In genomic region chr3R:19287693-19288092, dm6 we compare ENCODE assay signal across 3 fruit fly cellular contexts.
A peak's percentile ranks its signal among the peaks of the same experiment; 100 is the strongest.
TF ChIP-seq lines count a peak whose summit lies in the region.

No protein-coding gene starts in this region.

- no peak for TF ChIP-seq CTCF in whole organism, embryonic (GFP tag; optimal IDR thresholded peaks at IDR 0.05; lab: Kevin White, UChicago)

TF ChIP-seq in whole organism, 6 proteins besides CTCF, POLR2A, EP300 and RAD21:
- TF ChIP-seq usp (GFP tag; optimal IDR thresholded peaks at IDR 0.05; lab: Kevin White, UChicago), result no peak
- peak; percentile 34 for TF ChIP-seq Dll (optimal IDR thresholded peaks at IDR 0.05; lab: Kevin White, UChicago)

TF ChIP-seq in whole organism, embryonic, 481 proteins besides CTCF, POLR2A, EP300 and RAD21:
- TF ChIP-seq ewg (GFP tag; optimal IDR thresholded peaks at IDR 0.05; lab: Kevin White, UChicago) (no peak), gfzf (GFP tag; optimal IDR thresholded peaks at IDR 0.05; lab: Kevin White, UChicago) (no peak), zfh1 (GFP tag; IDR thresholded peaks at IDR 0.05; lab: Robert Waterston, UW) (0 out of 3 replicates have a peak, but pooled peaks have one; percentile 20), CG31388 (GFP tag; optimal IDR thresholded peaks at IDR 0.05; lab: Kevin White, UChicago) (no peak), twi (tag; optimal IDR thresholded peaks at IDR 0.05; lab: Kevin White, UChicago) (no peak), CkIIα-i1 (GFP tag; IDR thresholded peaks at IDR 0.05; lab: Robert Waterston, UW) (no peak), CG16813 (GFP tag; IDR thresholded peaks at IDR 0.05; lab: Robert Waterston, UW; ENCODE audit: partially characterized antibody) (0 out of 3 replicates have a peak, but pooled peaks have one; percentile 18), CG16815 (GFP tag; optimal IDR thresholded peaks at IDR 0.05; lab: Kevin White, UChicago) (no peak), cg (GFP tag; optimal IDR thresholded peaks at IDR 0.05; lab: Kevin White, UChicago) (no peak), CG10654 (GFP tag; optimal IDR thresholded peaks at IDR 0.05; lab: Kevin White, UChicago) (no peak), E2f1 (GFP tag; IDR thresholded peaks at IDR 0.05; lab: Robert Waterston, UW) (no peak), CG12769 (tag; optimal IDR thresholded peaks at IDR 0.05; lab: Kevin White, UChicago) (no peak), CG12219 (GFP tag; optimal IDR thresholded peaks at IDR 0.05; lab: Kevin White, UChicago) (no peak), sd (tag; optimal IDR thresholded peaks at IDR 0.05; lab: Kevin White, UChicago) (no peak), sna (GFP tag; IDR thresholded peaks at IDR 0.05; lab: Robert Waterston, UW; ENCODE audit: partially characterized antibody) (no peak), caup (GFP tag; optimal IDR thresholded peaks at IDR 0.05; lab: Kevin White, UChicago; ENCODE audit: severe bottlenecking) (no peak), Gug (GFP tag; IDR thresholded peaks at IDR 0.05; lab: Robert Waterston, UW) (no peak), lab (GFP tag; optimal IDR thresholded peaks at IDR 0.05; lab: Kevin White, UChicago) (no peak), Nf-YB (GFP tag; optimal IDR thresholded peaks at IDR 0.05; lab: Kevin White, UChicago) (peak; percentile 12), MBD-R2 (GFP tag; IDR thresholded peaks at IDR 0.05; lab: Robert Waterston, UW) (no peak), HmgZ (tag; optimal IDR thresholded peaks at IDR 0.05; lab: Kevin White, UChicago) (no peak), Ets65A (GFP tag; lab: Kevin White, UChicago) (peak; percentile 78), CG7987 (GFP tag; optimal IDR thresholded peaks at IDR 0.05; lab: Kevin White, UChicago) (no peak), CG1792 (GFP tag; optimal IDR thresholded peaks at IDR 0.05; lab: Kevin White, UChicago) (no peak), CG10366 (GFP tag; IDR thresholded peaks at IDR 0.05; lab: Robert Waterston, UW) (no peak), CG17328 (GFP tag; IDR thresholded peaks at IDR 0.05; lab: Robert Waterston, UW) (no peak), grau (tag; optimal IDR thresholded peaks at IDR 0.05; lab: Kevin White, UChicago) (no peak), cad (GFP tag; optimal IDR thresholded peaks at IDR 0.05; lab: Kevin White, UChicago) (no peak), sisA (GFP tag; IDR thresholded peaks at IDR 0.05; lab: Robert Waterston, UW) (no peak), ERR (GFP tag; optimal IDR thresholded peaks at IDR 0.05; lab: Kevin White, UChicago) (no peak), CG6854 (GFP tag; optimal IDR thresholded peaks at IDR 0.05; lab: Kevin White, UChicago) (no peak), CG11723 (GFP tag; optimal IDR thresholded peaks at IDR 0.05; lab: Kevin White, UChicago) (no peak)

TF ChIP-seq in whole organism, prepupa, 60 proteins besides CTCF, POLR2A, EP300 and RAD21:
- TF ChIP-seq Eip78C (GFP tag; lab: Kevin White, UChicago), result peak; percentile 54
- TF ChIP-seq CG6163 (GFP tag; IDR thresholded peaks at IDR 0.05; lab: Robert Waterston, UW), result no peak
- no peak for TF ChIP-seq ss (GFP tag; optimal IDR thresholded peaks at IDR 0.05; lab: Kevin White, UChicago)
- no peak for TF ChIP-seq OdsH (GFP tag; optimal IDR thresholded peaks at IDR 0.05; lab: Kevin White, UChicago)
